Worm (Caenorhabditis elegans) whole organism, late embryonic: ENCODE measurements around the gene irg-2.

ENCODE experiments used
- ama-1 ChIP-seq: fragments of 150-350 bp; optimal IDR thresholded peaks from 2 replicates; lab custom pipeline; 2014
- nfya-1 ChIP-seq: sonication (generic microtip); optimal IDR thresholded peaks from 2 replicates; lab custom pipeline; 2017; ENCODE audit warnings: missing genetic modification characterization, mild to moderate bottlenecking, missing compliant biosample characterization, antibody characterized with exemption, moderate library complexity

ce11 chrV:4022309-4022708 lies 19.7 kb upstream of the irg-2 start, which contains the start of gene cyp-35A3:
- TF ChIP-seq nfya-1 (tag; lab: Kevin White, UChicago) (no peak), ama-1 (lab: Kevin White, UChicago) (no peak)
